Fruit fly (Drosophila melanogaster): ENCODE measurements around the gene dy.

The dy gene

DNA sequence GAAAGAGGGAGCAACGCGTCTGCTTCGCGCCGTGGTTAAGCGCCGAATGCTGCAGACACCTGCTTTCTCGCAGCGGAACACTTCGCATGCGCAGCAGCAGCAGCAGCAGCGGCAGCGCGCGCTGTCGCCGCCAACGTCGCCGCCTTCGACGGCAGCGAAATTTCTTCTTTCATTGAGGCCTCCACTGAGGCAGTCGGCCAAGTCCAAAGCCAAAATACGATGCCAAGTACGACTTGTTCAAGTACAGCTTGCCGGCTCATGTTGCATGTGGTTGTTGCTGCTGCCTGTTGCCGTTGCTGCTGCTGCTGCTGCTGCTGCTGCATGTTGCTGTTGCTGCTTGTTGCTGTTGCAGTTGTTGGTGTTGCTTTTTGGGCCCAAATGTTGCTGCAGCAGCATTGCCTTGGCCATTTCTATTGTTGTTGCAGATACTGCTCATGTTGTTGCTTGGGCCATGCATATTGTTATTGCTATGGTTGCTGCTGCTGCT lies at the start of gene dy:
dy (minus strand) TSS at position 51 of the 487 bp plus-strand sequence.
- no peak for TF ChIP-seq tap (tag; optimal IDR thresholded peaks at IDR 0.05)
- TF ChIP-seq Ets65A (GFP tag): peak; percentile 61

- TF ChIP-seq Antp (GFP tag; optimal IDR thresholded peaks at IDR 0.05) (no peak), CG1832 (GFP tag; optimal IDR thresholded peaks at IDR 0.05) (no peak), CkIIα-i1 (GFP tag; IDR thresholded peaks at IDR 0.05) (no peak), ftz-f1 (GFP tag; optimal IDR thresholded peaks at IDR 0.05) (no peak), rib (GFP tag; IDR thresholded peaks at IDR 0.05) (no peak), tna (GFP tag; IDR thresholded peaks at IDR 0.05; ENCODE audit: partially characterized antibody) (no peak), onecut (GFP tag; IDR thresholded peaks at IDR 0.05) (0 out of 2 replicates have a peak, but pooled peaks have one; percentile 23), CG10543 (GFP tag; optimal IDR thresholded peaks at IDR 0.05) (no peak), Fer1 (GFP tag; optimal IDR thresholded peaks at IDR 0.05) (peak; percentile 22), run (tag; optimal IDR thresholded peaks at IDR 0.05) (no peak), zfh1 (GFP tag; IDR thresholded peaks at IDR 0.05) (no peak), ken (GFP tag; IDR thresholded peaks at IDR 0.05) (no peak), Atf-2 (GFP tag; optimal IDR thresholded peaks at IDR 0.05) (no peak), CG11093 (GFP tag; IDR thresholded peaks at IDR 0.05) (no peak), ham (GFP tag; IDR thresholded peaks at IDR 0.05) (no peak), CG7357 (GFP tag; IDR thresholded peaks at IDR 0.05) (no peak), az2 (GFP tag; optimal IDR thresholded peaks at IDR 0.05) (no peak), CG7928 (GFP tag; optimal IDR thresholded peaks at IDR 0.05) (no peak), CG32532 (GFP tag; IDR thresholded peaks at IDR 0.05) (no peak), CG2712 (tag; optimal IDR thresholded peaks at IDR 0.05) (no peak), MBD-R2 (GFP tag; IDR thresholded peaks at IDR 0.05) (no peak), Ets65A (GFP tag) (no peak), stc (GFP tag; IDR thresholded peaks at IDR 0.05) (no peak; the same call in 1 of the 2 replicates), repo (GFP tag; optimal IDR thresholded peaks at IDR 0.05) (no peak), CG6272 (GFP tag; IDR thresholded peaks at IDR 0.05) (no peak), Gug (GFP tag; IDR thresholded peaks at IDR 0.05) (no peak), Sox100B (GFP tag; optimal IDR thresholded peaks at IDR 0.05) (no peak), CG2889 (GFP tag; IDR thresholded peaks at IDR 0.05) (no peak), abd-A (tag; optimal IDR thresholded peaks at IDR 0.05) (no peak), gsb-n (tag; optimal IDR thresholded peaks at IDR 0.05) (no peak), CG4854 (GFP tag; optimal IDR thresholded peaks at IDR 0.05) (no peak), Dp (GFP tag; optimal IDR thresholded peaks at IDR 0.05) (no peak), lmd (GFP tag; IDR thresholded peaks at IDR 0.05) (no peak), Xrp1 (GFP tag; IDR thresholded peaks at IDR 0.05) (peak; percentile 30; the same call in 1 of the 2 replicates), B-H2 (GFP tag; optimal IDR thresholded peaks at IDR 0.05) (no peak), chn (GFP tag; optimal IDR thresholded peaks at IDR 0.05) (no peak), Ets97D (GFP tag; optimal IDR thresholded peaks at IDR 0.05) (no peak), CG1233 (GFP tag; optimal IDR thresholded peaks at IDR 0.05) (no peak), CG14710 (tag; optimal IDR thresholded peaks at IDR 0.05) (peak; percentile 36), pho (GFP tag; optimal IDR thresholded peaks at IDR 0.05) (no peak), ewg (GFP tag; optimal IDR thresholded peaks at IDR 0.05) (peak; percentile 19), br (optimal IDR thresholded peaks at IDR 0.05) (no peak), CG10431 (GFP tag; optimal IDR thresholded peaks at IDR 0.05) (peak; percentile 60), Oli (tag; optimal IDR thresholded peaks at IDR 0.05) (no peak), Elba2 (GFP tag; optimal IDR thresholded peaks at IDR 0.05) (no peak), CG5953 (GFP tag; IDR thresholded peaks at IDR 0.05) (no peak), CG12299 (tag; optimal IDR thresholded peaks at IDR 0.05) (no peak), D19A (tag; optimal IDR thresholded peaks at IDR 0.05) (no peak), fd102C (GFP tag; optimal IDR thresholded peaks at IDR 0.05) (no peak), chif (GFP tag; optimal IDR thresholded peaks at IDR 0.05) (no peak)
Measured at dm6 chrX:11823003-11823402, 44.4 kb upstream of the dy start.
